Fruit fly (Drosophila melanogaster) whole organism: ENCODE data around the gene CG32755.

Source experiments
- psq ChIP-seq: fragments of >200 bp; optimal IDR thresholded peaks from 2 replicates; lab custom pipeline; 2017
- usp ChIP-seq: fragments of >200 bp; optimal IDR thresholded peaks from 2 replicates; lab custom pipeline; 2017; ENCODE audit warnings: missing biosample characterization, missing genetic modification characterization, mixed read lengths

dm6 chrX:5902701-5903100, 47.4 kb upstream of the CG32755 start:
- TF ChIP-seq psq (lab: Kevin White, UChicago) (no peak), usp (GFP tag; lab: Kevin White, UChicago) (no peak)
